Fruit fly (Drosophila melanogaster) whole organism, pupa: ENCODE results near the gene nompC.

Source experiments
- CG12605 ChIP-seq: fragments of 200-800 bp; sonication (Bioruptor generic); IDR thresholded peaks from 2 replicates; pipeline ENCODE4 v1.3.6; 2022; ENCODE audit warnings: missing biosample characterization, missing genetic modification characterization
- CG17806 ChIP-seq: fragments of 200-800 bp; sonication (Bioruptor generic); optimal IDR thresholded peaks from 2 replicates; lab custom pipeline; 2018; ENCODE audit warnings: missing biosample characterization, mild to moderate bottlenecking, missing genetic modification characterization, moderate library complexity
- CG32121 ChIP-seq: fragments of 200-800 bp; sonication (Bioruptor generic); IDR thresholded peaks from 2 replicates; pipeline ENCODE4 v1.3.6; 2022; ENCODE audit warnings: missing biosample characterization, missing genetic modification characterization
- CG8159 ChIP-seq: fragments of 200-800 bp; sonication (Bioruptor generic); optimal IDR thresholded peaks from 3 replicates; lab custom pipeline; 2018; ENCODE audit warnings: missing biosample characterization, mild to moderate bottlenecking, missing genetic modification characterization, moderate library complexity
- CG9948 ChIP-seq: fragments of 200-800 bp; sonication (Bioruptor generic); optimal IDR thresholded peaks from 2 replicates; lab custom pipeline; 2018; ENCODE audit warnings: missing biosample characterization, mild to moderate bottlenecking, missing genetic modification characterization, moderate library complexity
- D1 ChIP-seq: fragments of 200-800 bp; sonication (Bioruptor generic); optimal IDR thresholded peaks from 2 replicates; lab custom pipeline; 2018; ENCODE audit warnings: missing biosample characterization, mild to moderate bottlenecking, missing genetic modification characterization, moderate library complexity
- EcR ChIP-seq: fragments of 200-800 bp; sonication (Bioruptor generic); optimal IDR thresholded peaks from 3 replicates; lab custom pipeline; 2019; ENCODE audit warnings: missing biosample characterization, missing genetic modification characterization, mild to moderate bottlenecking, moderate library complexity, missing genetic modification reagents
- Pif1A ChIP-seq: fragments of 200-800 bp; sonication (Bioruptor generic); optimal IDR thresholded peaks from 3 replicates; lab custom pipeline; 2016; ENCODE audit warnings: missing biosample characterization, missing genetic modification characterization
- gl ChIP-seq: fragments of 200-800 bp; sonication (Bioruptor generic); optimal IDR thresholded peaks from 2 replicates; lab custom pipeline; 2018; ENCODE audit warnings: missing biosample characterization, mild to moderate bottlenecking, missing genetic modification characterization
- rn ChIP-seq: fragments of 200-800 bp; sonication (Bioruptor generic); IDR thresholded peaks from 2 replicates; pipeline ENCODE4 v1.3.6; 2022; ENCODE audit warnings: missing biosample characterization, missing genetic modification characterization

- TF ChIP-seq CG8159 (tag; lab: Kevin White, UChicago) (no peak), CG12605 (GFP tag; lab: Robert Waterston, UW) (no peak), CG32121 (GFP tag; lab: Robert Waterston, UW) (no peak), CG17806 (no peak), EcR (GFP tag; lab: Kevin White, UChicago) (no peak), D1 (tag; lab: Kevin White, UChicago) (no peak), gl (no peak), CG9948 (tag; lab: Kevin White, UChicago) (no peak), rn (GFP tag; lab: Robert Waterston, UW) (no peak), Pif1A (GFP tag; lab: Kevin White, UChicago) (no peak)
These were observed 17.0 kb upstream of the nompC start, which contains the start of gene CG14022 for dm6 chr2L:5328829-5329499.
